Worm (Caenorhabditis elegans): ENCODE measurements around the gene Y75B7B.1.

Y75B7B.1 gene

ce11 chrV:1262036-1262435 is 8.7 kb upstream of the Y75B7B.1 start (continued):
- TF ChIP-seq fkh-3 (tag; optimal IDR thresholded peaks at IDR 0.05) = no peak
- no peak for TF ChIP-seq nhr-27 (tag; optimal IDR thresholded peaks at IDR 0.05)
- TF ChIP-seq aptf-2 (GFP tag; conservative IDR thresholded peaks at IDR 0.05) = no peak
- 0 out of 2 replicates have a peak, but pooled peaks have one; percentile 11 for TF ChIP-seq Y56A3A.18 (GFP tag; IDR thresholded peaks at IDR 0.05)
- 0 out of 2 replicates have a peak, but pooled peaks have one; percentile 6 for TF ChIP-seq ztf-28 (GFP tag; IDR thresholded peaks at IDR 0.05)
- no peak for TF ChIP-seq nhr-179 (tag; optimal IDR thresholded peaks at IDR 0.05)
- no peak for TF ChIP-seq F55B11.4 (tag; optimal IDR thresholded peaks at IDR 0.05; ENCODE audit: borderline replicate concordance, insufficient read depth)
- TF ChIP-seq B0019.2 (GFP tag; conservative IDR thresholded peaks at IDR 0.05) = no peak
- TF ChIP-seq ceh-58 (GFP tag; IDR thresholded peaks at IDR 0.05) = no peak
- TF ChIP-seq Y67H2A.10 (GFP tag; conservative IDR thresholded peaks at IDR 0.05) = no peak
- TF ChIP-seq aptf-3 (GFP tag; IDR thresholded peaks at IDR 0.05) = no peak
- 0 out of 2 replicates have a peak, but pooled peaks have one; percentile 12 for TF ChIP-seq madf-3 (GFP tag; IDR thresholded peaks at IDR 0.05)
- TF ChIP-seq egrh-3 (GFP tag; IDR thresholded peaks at IDR 0.05) = no peak
- TF ChIP-seq mcd-1 (GFP tag; IDR thresholded peaks at IDR 0.05) = peak; percentile 46
- no peak for TF ChIP-seq ztf-22 (GFP tag; optimal IDR thresholded peaks at IDR 0.05)
- no peak for TF ChIP-seq F57C9.4 (tag; optimal IDR thresholded peaks at IDR 0.05)
- TF ChIP-seq F57A8.1 (GFP tag; optimal IDR thresholded peaks at IDR 0.05) = no peak
- TF ChIP-seq C06A6.2 (GFP tag; conservative IDR thresholded peaks at IDR 0.05) = no peak
- TF ChIP-seq hsf-1 (GFP tag; IDR thresholded peaks at IDR 0.05) = peak; percentile 46; the same call in 1 of the 2 replicates
- TF ChIP-seq snpc-1.1 (tag; optimal IDR thresholded peaks at IDR 0.05; ENCODE audit: insufficient read depth) = no peak
- no peak for TF ChIP-seq Y53F4B.3 (GFP tag; IDR thresholded peaks at IDR 0.05)
- TF ChIP-seq B0035.1 (tag; optimal IDR thresholded peaks at IDR 0.05) = peak; percentile 9

- TF ChIP-seq repo-1 (tag; optimal IDR thresholded peaks at IDR 0.05) (peak; percentile 61), B0336.3 (GFP tag; IDR thresholded peaks at IDR 0.05) (0 out of 2 replicates have a peak, but pooled peaks have one; percentile 9), tlf-1 (GFP tag; optimal IDR thresholded peaks at IDR 0.05) (no peak), let-526 (GFP tag; IDR thresholded peaks at IDR 0.05) (no peak), cebp-2 (GFP tag; IDR thresholded peaks at IDR 0.05) (0 out of 2 replicates have a peak, but pooled peaks have one; percentile 7), F52B5.7 (tag; optimal IDR thresholded peaks at IDR 0.05) (no peak), hsf-1 (GFP tag; IDR thresholded peaks at IDR 0.05) (0 out of 2 replicates have a peak, but pooled peaks have one; percentile 52), aptf-3 (GFP tag; IDR thresholded peaks at IDR 0.05) (0 out of 2 replicates have a peak, but pooled peaks have one; percentile 42), dpff-1 (tag; optimal IDR thresholded peaks at IDR 0.05) (peak; percentile 18), efl-1 (GFP tag; optimal IDR thresholded peaks at IDR 0.05) (no peak)
These were observed 7.5 kb upstream of the Y75B7B.1 start for ce11 chrV:1263078-1263732.

- no peak for TF ChIP-seq akir-1 (GFP tag; optimal IDR thresholded peaks at IDR 0.05)
- no peak for TF ChIP-seq lin-40 (tag; optimal IDR thresholded peaks at IDR 0.05)
- TF ChIP-seq B0035.1 (tag; optimal IDR thresholded peaks at IDR 0.05) = no peak
- TF ChIP-seq aptf-2 (GFP tag; conservative IDR thresholded peaks at IDR 0.05) = no peak
- TF ChIP-seq nfya-2 (GFP tag; IDR thresholded peaks at IDR 0.05) = no peak
- TF ChIP-seq tlf-1 (GFP tag; optimal IDR thresholded peaks at IDR 0.05) = no peak
- peak; percentile 82 to 90 for TF ChIP-seq let-607 (tag; optimal IDR thresholded peaks at IDR 0.05)
- no peak for TF ChIP-seq cebp-1 (GFP tag; IDR thresholded peaks at IDR 0.05)
- TF ChIP-seq cebp-1 (tag; optimal IDR thresholded peaks at IDR 0.05) = peak; percentile 81
- TF ChIP-seq dox-1 (GFP tag; IDR thresholded peaks at IDR 0.05) = peak; percentile 73
- peak; percentile 2 for TF ChIP-seq ztf-18 (tag; optimal IDR thresholded peaks at IDR 0.05)
- peak; percentile 40 for TF ChIP-seq lin-54 (GFP tag; optimal IDR thresholded peaks at IDR 0.05)
- peak; percentile 23 for TF ChIP-seq tbp1 (GFP tag; optimal IDR thresholded peaks at IDR 0.05)
- no peak for TF ChIP-seq Y53F4B.3 (GFP tag; IDR thresholded peaks at IDR 0.05)
- peak; percentile 51; the same call in 1 of the 2 replicates for TF ChIP-seq pbrm-1 (GFP tag; IDR thresholded peaks at IDR 0.05)
- no peak for TF ChIP-seq snpc-1.3 (tag; optimal IDR thresholded peaks at IDR 0.05; ENCODE audit: insufficient read depth)
- TF ChIP-seq F57A8.1 (GFP tag; optimal IDR thresholded peaks at IDR 0.05) = no peak
These were observed 6.5 kb upstream of the Y75B7B.1 start, which contains the start of the genes rab-1 and C39F7.5 for ce11 chrV:1263939-1264823. Gene rab-1, minus strand, starts transcription at chrV:1263989. Gene C39F7.5, plus strand, starts transcription at chrV:1264773.
